Fruit fly (Drosophila melanogaster): ENCODE results near the gene Gba1a.

DNA sequence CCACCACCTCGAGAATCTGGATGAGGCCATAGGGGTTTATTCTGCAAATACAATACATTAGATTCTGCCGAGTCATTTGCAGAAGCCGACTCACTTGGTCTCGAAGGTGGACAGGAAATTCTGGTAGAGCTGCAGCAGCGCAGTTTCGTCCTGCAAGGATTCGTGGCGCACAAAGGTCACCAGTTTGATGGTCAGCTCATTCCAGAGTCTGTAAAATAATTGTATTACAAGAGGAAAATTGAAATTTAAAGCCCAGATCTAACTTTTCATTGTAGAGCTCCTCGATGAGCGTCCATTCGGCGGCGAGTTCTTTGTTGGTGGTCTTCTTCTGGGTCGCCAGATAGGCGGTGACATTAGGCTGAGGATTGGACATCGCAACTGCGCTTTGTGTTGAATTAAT lies 32.1 kb downstream of the Gba1a start:
- no peak for TF ChIP-seq CG10348 (GFP tag; IDR thresholded peaks at IDR 0.05)
- no peak for TF ChIP-seq fd96Ca (GFP tag; IDR thresholded peaks at IDR 0.05)
- no peak for TF ChIP-seq CG13204 (GFP tag; optimal IDR thresholded peaks at IDR 0.05)
- TF ChIP-seq CG17806 (tag; optimal IDR thresholded peaks at IDR 0.05), result no peak

Data from whole organism, pupa.